Worm (Caenorhabditis elegans) whole organism, L2 larva: ENCODE measurements around the gene R151.8.

Source experiments
- C34F6.9 ChIP-seq: fragments of 150-350 bp; optimal IDR thresholded peaks from 2 replicates; lab custom pipeline; 2014; ENCODE audit warnings: missing biosample characterization, missing genetic modification characterization
- F13H6.1 ChIP-seq: sonication (generic microtip); optimal IDR thresholded peaks from 2 replicates; lab custom pipeline; 2016; ENCODE audit warnings: missing genetic modification characterization, missing compliant biosample characterization
- R02D3.7 ChIP-seq: fragments of 150-350 bp; optimal IDR thresholded peaks from 2 replicates; lab custom pipeline; 2014; ENCODE audit warnings: missing biosample characterization, missing genetic modification characterization
- Y55F3AM.14 ChIP-seq: fragments of 200-800 bp; sonication (Bioruptor generic); optimal IDR thresholded peaks from 2 replicates; lab custom pipeline; 2018; ENCODE audit warnings: mild to moderate bottlenecking, missing genetic modification characterization, missing compliant biosample characterization
- ZK546.5 ChIP-seq: sonication (generic microtip); optimal IDR thresholded peaks from 2 replicates; lab custom pipeline; 2017; ENCODE audit warnings: missing biosample characterization, missing genetic modification characterization
- alr-1 ChIP-seq: fragments of 150-350 bp; optimal IDR thresholded peaks from 2 replicates; lab custom pipeline; 2014; ENCODE audit warnings: missing biosample characterization, missing genetic modification characterization
- aly-2 ChIP-seq: fragments of 150-350 bp; optimal IDR thresholded peaks from 2 replicates; lab custom pipeline; 2014; ENCODE audit warnings: missing biosample characterization, missing genetic modification characterization
- ama-1 ChIP-seq: fragments of 150-350 bp; optimal IDR thresholded peaks from 2 replicates; lab custom pipeline; 2018; ENCODE audit warnings: inconsistent platforms
- blmp-1 ChIP-seq: sonication (generic microtip); optimal IDR thresholded peaks from 2 replicates; lab custom pipeline; 2017; ENCODE audit warnings: missing genetic modification characterization, mild to moderate bottlenecking, missing compliant biosample characterization, antibody characterized with exemption, moderate library complexity; ENCODE audit not compliant: insufficient read depth
- ceh-16 ChIP-seq: fragments of 150-350 bp; optimal IDR thresholded peaks from 2 replicates; lab custom pipeline; 2014; ENCODE audit warnings: missing biosample characterization, missing genetic modification characterization
- ceh-82 ChIP-seq: fragments of 150-350 bp; optimal IDR thresholded peaks from 2 replicates; lab custom pipeline; 2014; ENCODE audit warnings: missing biosample characterization, missing genetic modification characterization
- crh-2 ChIP-seq: sonication (generic microtip); optimal IDR thresholded peaks from 2 replicates; lab custom pipeline; 2017; ENCODE audit warnings: missing biosample characterization, missing genetic modification characterization
- dmd-4 ChIP-seq: sonication (generic microtip); optimal IDR thresholded peaks from 2 replicates; lab custom pipeline; 2017; ENCODE audit warnings: missing biosample characterization, missing genetic modification characterization
- egl-27 ChIP-seq: sonication (generic microtip); optimal IDR thresholded peaks from 3 replicates; lab custom pipeline; 2017; ENCODE audit warnings: missing biosample characterization, missing genetic modification reagents, missing genetic modification characterization
- elt-1 ChIP-seq: fragments of 150-350 bp; optimal IDR thresholded peaks from 2 replicates; lab custom pipeline; 2014; ENCODE audit warnings: missing biosample characterization, missing genetic modification characterization
- elt-3 ChIP-seq: sonication (generic microtip); optimal IDR thresholded peaks from 2 replicates; lab custom pipeline; 2017; ENCODE audit warnings: missing biosample characterization, missing genetic modification characterization
- fos-1 ChIP-seq: fragments of 150-350 bp; optimal IDR thresholded peaks from 2 replicates; lab custom pipeline; 2014; ENCODE audit warnings: missing biosample characterization, missing genetic modification characterization
- gmeb-1 ChIP-seq: fragments of 150-350 bp; optimal IDR thresholded peaks from 2 replicates; lab custom pipeline; 2014; ENCODE audit warnings: missing biosample characterization, missing genetic modification characterization
- lin-11 ChIP-seq: fragments of 150-350 bp; sonication (generic microtip); optimal IDR thresholded peaks from 2 replicates; lab custom pipeline; 2014; ENCODE audit warnings: missing biosample characterization, missing genetic modification characterization, inconsistent platforms, mixed read lengths
- lin-39 ChIP-seq: fragments of 150-350 bp; optimal IDR thresholded peaks from 2 replicates; lab custom pipeline; 2014; ENCODE audit warnings: missing biosample characterization, missing genetic modification reagents, missing genetic modification characterization
- lsy-2 ChIP-seq, 2 experiments: fragments of 150-350 bp in 1 of 2; sonication (generic microtip) in 1 of 2; optimal IDR thresholded peaks; 2 replicates each; lab custom pipeline; 2014 to 2017; ENCODE audit warnings: missing biosample characterization in 2 of 2, missing genetic modification characterization in 2 of 2
- mbf-1 ChIP-seq: sonication (generic microtip); optimal IDR thresholded peaks from 2 replicates; lab custom pipeline; 2017; ENCODE audit warnings: missing biosample characterization, missing genetic modification characterization
- mdl-1 ChIP-seq, 2 experiments: fragments of 150-350 bp in 1 of 2; sonication (generic microtip) in 1 of 2; optimal IDR thresholded peaks; 2 replicates each; lab custom pipeline; 2017; ENCODE audit warnings: missing biosample characterization in 2 of 2, missing genetic modification characterization in 2 of 2
- nhr-10 ChIP-seq: sonication (generic microtip); optimal IDR thresholded peaks from 2 replicates; lab custom pipeline; 2017; ENCODE audit warnings: missing biosample characterization, missing genetic modification characterization
- nhr-11 ChIP-seq: fragments of 150-350 bp; optimal IDR thresholded peaks from 2 replicates; lab custom pipeline; 2014; ENCODE audit warnings: missing biosample characterization, missing genetic modification characterization
- nhr-12 ChIP-seq: fragments of 150-350 bp; optimal IDR thresholded peaks from 2 replicates; lab custom pipeline; 2014; ENCODE audit warnings: missing biosample characterization, missing genetic modification characterization
- nhr-129 ChIP-seq: fragments of 150-350 bp; optimal IDR thresholded peaks from 2 replicates; lab custom pipeline; 2014; ENCODE audit warnings: missing biosample characterization, missing genetic modification characterization
- nhr-21 ChIP-seq: fragments of 150-350 bp; optimal IDR thresholded peaks from 2 replicates; lab custom pipeline; 2014; ENCODE audit warnings: missing biosample characterization, missing genetic modification characterization
- nhr-23 ChIP-seq: fragments of 150-350 bp; optimal IDR thresholded peaks from 2 replicates; lab custom pipeline; 2014; ENCODE audit warnings: missing biosample characterization, missing genetic modification reagents, missing genetic modification characterization
- nhr-237 ChIP-seq: fragments of 150-350 bp; optimal IDR thresholded peaks from 2 replicates; lab custom pipeline; 2014; ENCODE audit warnings: missing biosample characterization, missing genetic modification characterization
- nhr-25 ChIP-seq: fragments of 150-350 bp; sonication (generic microtip); optimal IDR thresholded peaks from 3 replicates; lab custom pipeline; 2014; ENCODE audit warnings: missing biosample characterization, missing genetic modification characterization
- nhr-6 ChIP-seq: fragments of 150-350 bp; optimal IDR thresholded peaks from 2 replicates; lab custom pipeline; 2014; ENCODE audit warnings: missing biosample characterization, missing genetic modification characterization
- nhr-77 ChIP-seq: fragments of 150-350 bp; optimal IDR thresholded peaks from 2 replicates; lab custom pipeline; 2014; ENCODE audit warnings: missing biosample characterization, missing genetic modification characterization
- peb-1 ChIP-seq: fragments of 150-350 bp; optimal IDR thresholded peaks from 2 replicates; lab custom pipeline; 2014; ENCODE audit warnings: missing biosample characterization, missing genetic modification characterization
- sem-4 ChIP-seq: fragments of 150-350 bp; optimal IDR thresholded peaks from 2 replicates; lab custom pipeline; 2014; ENCODE audit warnings: missing biosample characterization, missing genetic modification reagents, missing genetic modification characterization
- skn-1 ChIP-seq: sonication (generic microtip); optimal IDR thresholded peaks from 2 replicates; lab custom pipeline; 2017; ENCODE audit warnings: missing biosample characterization, missing genetic modification characterization
- sma-3 ChIP-seq: sonication (generic microtip); optimal IDR thresholded peaks from 2 replicates; lab custom pipeline; 2016; ENCODE audit warnings: missing genetic modification reagents, missing genetic modification characterization, missing compliant biosample characterization
- sma-9 ChIP-seq, 2 experiments: fragments of 150-350 bp in 1 of 2; sonication (generic microtip) in 1 of 2; optimal IDR thresholded peaks; 2 replicates each; lab custom pipeline; 2014 to 2016; ENCODE audit warnings: missing genetic modification characterization in 2 of 2, mild to moderate bottlenecking in 1 of 2, missing biosample characterization in 1 of 2, missing compliant biosample characterization in 1 of 2, missing genetic modification reagents in 1 of 2, moderate library complexity in 1 of 2
- snpc-4 ChIP-seq: fragments of 150-350 bp; optimal IDR thresholded peaks from 2 replicates; lab custom pipeline; 2014; ENCODE audit warnings: missing biosample characterization, missing genetic modification characterization
- unc-39 ChIP-seq: fragments of 150-350 bp; optimal IDR thresholded peaks from 2 replicates; lab custom pipeline; 2014; ENCODE audit warnings: missing biosample characterization, missing genetic modification characterization
- unc-55 ChIP-seq: fragments of 150-350 bp; sonication (generic microtip); optimal IDR thresholded peaks from 3 replicates; lab custom pipeline; 2014; ENCODE audit warnings: missing biosample characterization, missing genetic modification reagents, missing genetic modification characterization
- unc-62 ChIP-seq: fragments of 150-350 bp; optimal IDR thresholded peaks from 2 replicates; lab custom pipeline; 2014; ENCODE audit warnings: missing biosample characterization, missing genetic modification reagents, missing genetic modification characterization
- zag-1 ChIP-seq: fragments of 150-350 bp; optimal IDR thresholded peaks from 2 replicates; lab custom pipeline; 2014; ENCODE audit warnings: missing biosample characterization, missing genetic modification characterization
- ztf-11 ChIP-seq: sonication (generic microtip); optimal IDR thresholded peaks from 2 replicates; lab custom pipeline; 2017; ENCODE audit warnings: missing biosample characterization, missing genetic modification characterization
- ztf-4 ChIP-seq: fragments of 150-350 bp; optimal IDR thresholded peaks from 2 replicates; lab custom pipeline; 2014; ENCODE audit warnings: missing biosample characterization, missing genetic modification characterization

The R151.8 gene

DNA sequence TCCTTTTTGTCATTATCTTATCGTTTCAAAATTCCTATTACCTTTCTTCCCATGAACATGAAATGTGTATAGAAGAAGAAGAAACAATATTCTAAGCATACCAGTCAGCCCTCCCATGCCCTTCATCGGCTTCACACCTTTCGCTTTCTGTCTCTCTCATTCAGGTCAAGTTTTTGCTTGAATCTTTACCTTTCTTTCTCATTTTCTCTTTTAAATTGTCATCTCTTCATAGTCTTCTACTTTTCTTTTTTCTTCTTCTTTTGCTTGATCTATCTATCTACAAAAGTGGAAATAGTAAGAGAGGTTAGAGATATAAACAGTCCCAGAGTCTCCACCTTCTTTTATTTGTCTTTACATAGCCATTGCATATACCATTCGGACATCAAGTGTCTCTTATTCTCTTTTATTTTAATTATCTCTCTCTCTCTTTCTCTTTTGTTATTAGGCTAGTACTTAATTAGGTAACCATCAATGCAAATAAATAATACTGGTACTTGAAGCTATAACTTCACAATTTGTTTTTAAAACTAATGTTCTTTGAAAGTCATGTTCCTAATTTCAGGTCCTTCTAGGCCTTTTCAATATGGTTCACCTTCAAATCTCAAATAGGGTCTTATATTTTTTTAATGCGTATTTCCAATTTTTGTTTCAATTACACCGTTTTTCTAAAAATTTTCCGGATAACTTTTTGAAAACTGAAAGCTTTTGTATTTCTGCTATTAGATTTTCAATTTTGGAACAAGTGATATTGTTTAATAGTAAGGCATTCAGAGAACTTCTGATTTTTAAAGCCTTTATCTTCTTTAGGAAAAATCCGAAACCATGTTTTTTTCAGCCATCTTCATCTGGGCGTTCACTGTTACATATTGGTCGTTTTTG, 28.0 kb downstream of the R151.8 start, which contains the start of gene dpy-31:
Gene dpy-31 (plus strand): TSS at position 829 of the 879 bp plus-strand sequence.
- TF ChIP-seq nhr-237 (tag; lab: Kevin White, UChicago) = no peak
- TF ChIP-seq ceh-16 = peak; percentile 22
- TF ChIP-seq unc-62 (GFP tag; lab: Kevin White, UChicago) = no peak
- no peak for TF ChIP-seq gmeb-1 (tag; lab: Kevin White, UChicago)
- no peak for TF ChIP-seq nhr-23
- TF ChIP-seq zag-1 (tag; lab: Kevin White, UChicago) = no peak
- no peak for TF ChIP-seq nhr-10 (tag; lab: Kevin White, UChicago)
- no peak for TF ChIP-seq ceh-82
- TF ChIP-seq ama-1 (lab: Kevin White, UChicago) = no peak
- peak; percentile 57 for TF ChIP-seq sma-9 (GFP tag; optimal IDR thresholded peaks at IDR 0.05; lab: Kevin White, UChicago)
- TF ChIP-seq sma-9 (tag; optimal IDR thresholded peaks at IDR 0.05; lab: Kevin White, UChicago) = no peak
- no peak for TF ChIP-seq ZK546.5 (tag; lab: Kevin White, UChicago)
- peak; percentile 33 for TF ChIP-seq sma-3 (GFP tag; lab: Kevin White, UChicago)
- TF ChIP-seq nhr-11 = no peak
- peak; percentile 27 for TF ChIP-seq fos-1 (tag; lab: Kevin White, UChicago)
- no peak for TF ChIP-seq skn-1 (tag; lab: Kevin White, UChicago)
- TF ChIP-seq crh-2 (tag; lab: Kevin White, UChicago) = peak; percentile 39
- TF ChIP-seq blmp-1 = peak; percentile 99
- TF ChIP-seq lin-11 = no peak
- TF ChIP-seq sem-4 (tag; lab: Kevin White, UChicago) = no peak
- no peak for TF ChIP-seq aly-2 (tag; lab: Kevin White, UChicago)
- TF ChIP-seq C34F6.9 (tag; lab: Kevin White, UChicago) = no peak
- no peak for TF ChIP-seq ztf-11 (tag; lab: Kevin White, UChicago)
- no peak for TF ChIP-seq R02D3.7 (tag; lab: Kevin White, UChicago)
- no peak for TF ChIP-seq peb-1 (tag; lab: Kevin White, UChicago)
- TF ChIP-seq nhr-25 (tag; lab: Kevin White, UChicago) = peak; percentile 90
- no peak for TF ChIP-seq mbf-1 (tag; lab: Kevin White, UChicago)
- peak in 1 of 2 experiments; percentile 37 for TF ChIP-seq lsy-2 (tag; optimal IDR thresholded peaks at IDR 0.05; lab: Kevin White, UChicago)
- no peak for TF ChIP-seq Y55F3AM.14 (GFP tag; lab: Kevin White, UChicago)
- TF ChIP-seq elt-1 (tag; lab: Kevin White, UChicago) = no peak
- no peak for TF ChIP-seq elt-3
- TF ChIP-seq alr-1 (tag; lab: Kevin White, UChicago) = no peak
- peak; percentile 88 for TF ChIP-seq egl-27 (tag; lab: Kevin White, UChicago)
- TF ChIP-seq nhr-21 (tag; lab: Kevin White, UChicago) = peak; percentile 64

DNA sequence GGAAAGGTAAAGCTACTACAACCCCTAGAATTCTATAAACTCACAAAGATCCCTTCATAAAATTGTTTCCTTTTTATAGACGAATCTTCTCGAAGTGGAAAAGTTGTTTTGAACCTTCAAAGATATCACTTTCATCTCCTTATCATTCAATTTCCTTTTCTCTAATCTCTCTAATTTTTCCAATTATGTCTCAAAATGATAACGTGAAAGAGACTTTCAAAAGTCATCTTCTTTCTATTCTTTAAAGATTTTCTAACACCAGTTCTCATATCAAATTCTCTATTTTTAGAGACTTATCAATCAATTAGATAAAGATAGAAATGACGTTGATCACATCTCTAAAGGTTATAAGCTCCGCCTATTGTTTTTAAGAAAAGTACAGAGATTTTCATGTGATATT, 30.1 kb downstream of the R151.8 start:
- TF ChIP-seq lin-11 (no peak), fos-1 (tag; lab: Kevin White, UChicago) (no peak), mdl-1 (tag; optimal IDR thresholded peaks at IDR 0.05; lab: Kevin White, UChicago) (peak in 1 of 2 experiments; percentile 2), zag-1 (tag; lab: Kevin White, UChicago) (no peak), dmd-4 (no peak), R02D3.7 (tag; lab: Kevin White, UChicago) (no peak), elt-3 (no peak), C34F6.9 (tag; lab: Kevin White, UChicago) (no peak), unc-55 (no peak), ztf-4 (tag; lab: Kevin White, UChicago) (no peak), elt-1 (tag; lab: Kevin White, UChicago) (no peak), nhr-23 (no peak), nhr-6 (tag; lab: Kevin White, UChicago) (no peak), sem-4 (tag; lab: Kevin White, UChicago) (no peak), ceh-16 (no peak), F13H6.1 (tag; lab: Kevin White, UChicago) (no peak), Y55F3AM.14 (GFP tag; lab: Kevin White, UChicago) (no peak), alr-1 (tag; lab: Kevin White, UChicago) (no peak), ama-1 (lab: Kevin White, UChicago) (no peak), peb-1 (tag; lab: Kevin White, UChicago) (no peak), nhr-25 (tag; lab: Kevin White, UChicago) (peak; percentile 70), blmp-1 (peak; percentile 93), snpc-4 (tag; lab: Kevin White, UChicago) (no peak), ceh-82 (no peak), unc-39 (tag; lab: Kevin White, UChicago) (no peak), nhr-21 (tag; lab: Kevin White, UChicago) (peak; percentile 64), ztf-11 (tag; lab: Kevin White, UChicago) (no peak), nhr-10 (tag; lab: Kevin White, UChicago) (no peak), nhr-12 (no peak), nhr-77 (tag; lab: Kevin White, UChicago) (no peak), egl-27 (tag; lab: Kevin White, UChicago) (peak; percentile 16), aly-2 (tag; lab: Kevin White, UChicago) (no peak), skn-1 (tag; lab: Kevin White, UChicago) (no peak), sma-9 (GFP tag; optimal IDR thresholded peaks at IDR 0.05; lab: Kevin White, UChicago) (no peak), sma-9 (tag; optimal IDR thresholded peaks at IDR 0.05; lab: Kevin White, UChicago) (no peak), nhr-237 (tag; lab: Kevin White, UChicago) (no peak), crh-2 (tag; lab: Kevin White, UChicago) (no peak), lin-39 (tag; lab: Kevin White, UChicago) (no peak), unc-62 (GFP tag; lab: Kevin White, UChicago) (no peak), nhr-129 (tag; lab: Kevin White, UChicago) (no peak), sma-3 (GFP tag; lab: Kevin White, UChicago) (peak; percentile 14), nhr-11 (no peak)
